Worm (Caenorhabditis elegans): Measurements from ENCODE around the gene F25B5.6.
A peak's percentile ranks its signal among the peaks of the same experiment; 100 is the strongest.

- TF ChIP-seq skn-1 (tag; optimal IDR thresholded peaks at IDR 0.05), result peak; percentile 56
- TF ChIP-seq unc-62 (GFP tag; optimal IDR thresholded peaks at IDR 0.05), result no peak
- no peak for TF ChIP-seq R02D3.7 (tag; optimal IDR thresholded peaks at IDR 0.05)
- no peak for TF ChIP-seq nhr-11 (tag; optimal IDR thresholded peaks at IDR 0.05)
- peak; percentile 40 for TF ChIP-seq F13H6.1 (tag; optimal IDR thresholded peaks at IDR 0.05)
- TF ChIP-seq nhr-77 (tag; optimal IDR thresholded peaks at IDR 0.05), result no peak
Observed at ce11 chrIII:5940525-5940974, 8.0 kb downstream of the F25B5.6 start.

All from whole organism, L2 larva.